Fruit fly (Drosophila melanogaster): Measurements from ENCODE around the gene hng3.

DNA sequence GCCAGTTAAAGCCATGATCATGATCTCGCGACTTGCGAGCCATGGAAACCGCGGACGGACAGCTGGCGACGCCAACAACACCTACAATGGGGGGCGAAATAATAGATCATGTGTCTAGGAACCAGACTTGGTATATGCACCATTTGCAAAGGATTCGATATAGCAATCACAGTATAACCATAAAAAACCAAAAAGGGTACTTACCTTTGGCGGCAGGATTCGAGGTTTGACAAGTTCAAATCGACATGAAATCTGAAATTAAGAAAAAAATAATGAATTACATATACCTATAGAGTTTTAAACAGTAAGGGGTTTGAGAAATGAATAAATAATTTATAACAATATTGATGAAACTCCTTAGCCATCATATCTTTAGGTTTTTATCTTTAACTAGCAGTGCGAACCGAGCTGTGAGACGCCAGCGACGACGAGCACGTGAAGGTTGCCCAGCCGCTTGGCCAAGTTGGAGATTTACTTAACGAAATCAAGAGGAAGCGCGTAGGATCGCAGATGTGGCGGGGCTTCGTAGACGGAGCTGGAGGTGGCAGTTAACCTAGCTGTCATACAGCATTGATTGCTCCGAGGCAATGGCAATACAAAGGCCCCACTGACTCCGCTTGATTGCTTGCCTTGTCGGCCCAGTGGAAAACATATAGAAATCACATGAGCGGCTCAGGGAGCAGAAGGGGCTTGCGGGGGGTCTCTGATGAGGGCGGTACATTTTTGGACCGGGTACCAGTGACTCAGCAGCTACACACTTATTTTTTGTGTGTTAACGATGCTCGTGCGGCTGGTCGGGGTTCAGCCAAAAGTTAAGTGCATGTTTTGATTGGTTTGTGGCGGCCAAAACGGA, 21.2 kb downstream of the hng3 start:
- no peak for TF ChIP-seq insv (optimal IDR thresholded peaks at IDR 0.05)
- TF ChIP-seq psq (optimal IDR thresholded peaks at IDR 0.05): no peak

Data from Kc167 (cell line).